Fruit fly (Drosophila melanogaster) whole organism, larva: ENCODE data around the gene CG6083.
"Not testable (repeated sequence)": the region's sequence is repeated elsewhere in the genome, so short reads cannot be mapped to it uniquely, and the experiment has no call there.

ENCODE experiments used
- noc ChIP-seq: fragments of 200-800 bp; sonication (Bioruptor generic); optimal IDR thresholded peaks from 3 replicates; lab custom pipeline; 2019; ENCODE audit warnings: missing biosample characterization, mild to moderate bottlenecking, missing genetic modification characterization, moderate library complexity

Gene CG6083

DNA sequence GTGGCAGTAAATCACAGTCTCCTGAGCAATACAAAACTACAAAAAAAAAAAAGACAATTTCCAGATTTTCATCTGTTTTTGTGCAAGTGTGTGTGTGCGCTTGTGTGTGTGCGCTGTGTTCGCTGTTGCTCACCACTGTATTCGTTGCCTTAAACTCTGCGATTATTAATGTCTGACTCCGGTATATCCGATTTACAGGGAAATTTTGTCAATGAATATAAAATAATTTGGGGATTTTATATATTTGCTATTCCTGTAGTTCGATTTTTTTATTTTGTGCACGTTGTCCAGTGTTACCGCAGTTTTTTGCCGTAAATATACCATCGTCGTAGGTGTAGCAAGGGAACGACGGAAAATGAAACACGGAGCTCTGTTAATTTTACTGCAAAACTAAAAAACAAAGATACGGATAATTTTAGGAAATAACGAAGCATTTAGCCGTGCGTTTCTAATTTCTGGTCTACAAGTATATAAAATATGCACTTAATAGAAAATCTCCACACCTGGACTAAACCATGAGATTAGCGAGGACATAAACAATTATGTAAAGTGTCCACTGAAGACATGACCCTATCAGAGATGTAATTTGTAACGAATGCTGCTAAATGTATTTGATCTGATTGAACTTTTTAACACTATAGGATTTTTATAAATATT, 16.6 kb downstream of the CG6083 start, which contains the start of gene Duba:
Duba (minus strand) TSS at position 313 of the 657 bp plus-strand sequence.
- no peak for TF ChIP-seq noc (tag; lab: Kevin White, UChicago)

- no peak for TF ChIP-seq noc (tag; lab: Kevin White, UChicago)
These were observed 21.7 kb downstream of the CG6083 start for dm6 chr3L:11604227-11604626.

DNA sequence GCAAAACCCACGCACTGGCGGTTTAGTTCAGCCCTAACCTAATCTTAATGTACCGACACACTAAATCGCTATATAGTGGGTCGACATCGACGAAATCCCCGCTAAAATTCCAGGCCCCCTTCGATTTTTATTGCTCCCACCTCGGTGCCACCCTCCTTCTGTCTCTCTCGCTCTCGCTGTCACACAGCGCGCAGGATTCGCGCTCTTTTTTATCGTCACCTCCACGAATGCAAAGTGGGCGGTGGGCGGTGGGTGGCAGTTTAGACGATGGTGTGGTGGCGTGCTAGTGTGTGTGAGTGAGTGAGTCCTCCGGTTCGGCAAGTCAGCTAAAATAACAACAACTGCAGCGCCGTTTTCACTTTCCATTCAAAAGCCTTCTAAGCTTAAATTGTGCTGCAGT, 23.9 kb downstream of the CG6083 start:
- no peak for TF ChIP-seq noc (tag; lab: Kevin White, UChicago)

- TF ChIP-seq noc (tag; lab: Kevin White, UChicago), result no peak
These were observed 24.8 kb downstream of the CG6083 start for dm6 chr3L:11601133-11601532.

DNA sequence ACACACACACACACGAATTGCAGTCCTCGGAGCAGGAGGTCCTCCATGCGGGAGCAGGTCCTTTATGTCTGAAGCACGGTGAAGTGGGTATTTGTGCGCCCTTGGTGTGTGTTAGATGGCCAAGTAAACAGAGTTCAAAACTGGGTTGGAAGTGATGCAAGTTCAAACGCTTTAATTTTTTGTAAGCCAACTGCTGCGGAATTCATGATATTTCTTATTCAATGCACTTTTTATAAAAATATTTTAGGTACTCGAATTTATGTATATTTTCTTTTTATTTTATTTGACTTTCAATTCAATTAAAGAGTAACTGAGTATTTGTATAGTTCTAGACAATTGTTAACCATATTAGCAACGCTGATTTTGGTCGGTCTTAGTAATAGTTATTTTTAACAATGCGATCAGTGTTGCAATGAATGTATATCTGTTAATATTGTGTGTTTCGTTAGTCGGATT, 25.9 kb downstream of the CG6083 start, which contains the start of the genes CG14137 and CG46394:
CG14137 (minus strand) TSS at position 101 of the 456 bp plus-strand sequence.
CG46394 (plus strand) TSS at position 406 of the 456 bp plus-strand sequence.
- no peak for TF ChIP-seq noc (tag; lab: Kevin White, UChicago)

DNA sequence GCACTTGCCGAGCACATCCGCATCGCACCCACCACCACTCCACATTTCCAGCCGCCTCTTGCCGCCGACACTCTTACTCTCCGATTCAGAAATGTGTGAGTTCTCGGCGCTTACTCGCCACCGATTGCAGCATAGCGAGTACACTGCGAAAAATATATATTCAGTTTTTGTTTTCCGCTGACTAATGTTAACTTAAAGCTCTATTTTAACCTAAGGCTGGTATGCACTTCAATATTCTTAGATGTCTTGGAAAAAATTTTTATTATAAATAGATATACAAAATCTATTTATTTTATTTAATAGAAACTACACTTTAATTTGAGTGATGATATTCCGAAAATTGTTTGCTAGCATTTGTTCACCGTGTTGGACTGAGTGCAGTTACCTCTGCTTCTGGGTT, 26.7 kb downstream of the CG6083 start:
- no peak for TF ChIP-seq noc (tag; lab: Kevin White, UChicago)

dm6 chr3L:11596585-11597252, 29.2 kb downstream of the CG6083 start, which contains the start of gene CG7368:
Gene CG7368 (plus strand): TSS chr3L:11597202.
- TF ChIP-seq noc (tag; lab: Kevin White, UChicago), result no peak

- TF ChIP-seq noc (tag; lab: Kevin White, UChicago), result no peak
These were observed 32.1 kb downstream of the CG6083 start for dm6 chr3L:11593778-11594177.

- TF ChIP-seq noc (tag; lab: Kevin White, UChicago), result no peak
These were observed 34.1 kb downstream of the CG6083 start for dm6 chr3L:11591803-11592202.

dm6 chr3L:11591131-11591530, 34.8 kb downstream of the CG6083 start, which contains the start of gene CG33268:
Gene CG33268 (minus strand): TSS chr3L:11591231.
- TF ChIP-seq noc (tag; lab: Kevin White, UChicago), result no peak

- TF ChIP-seq noc (tag; lab: Kevin White, UChicago), result not testable (repeated sequence)
These were observed 36.5 kb downstream of the CG6083 start, which contains the start of gene CG7377 for dm6 chr3L:11589395-11589794. Gene CG7377 (plus strand): TSS chr3L:11589695.

dm6 chr3L:11588594-11588993, 37.3 kb downstream of the CG6083 start:
- TF ChIP-seq noc (tag; lab: Kevin White, UChicago), result no peak

- no peak for TF ChIP-seq noc (tag; lab: Kevin White, UChicago)
These were observed 38.0 kb downstream of the CG6083 start, which contains the start of gene rt for dm6 chr3L:11587720-11588580. Gene rt (minus strand): TSS chr3L:11587770.

- TF ChIP-seq noc (tag; lab: Kevin White, UChicago), result no peak
These were observed 39.0 kb downstream of the CG6083 start for dm6 chr3L:11586794-11587462.

DNA sequence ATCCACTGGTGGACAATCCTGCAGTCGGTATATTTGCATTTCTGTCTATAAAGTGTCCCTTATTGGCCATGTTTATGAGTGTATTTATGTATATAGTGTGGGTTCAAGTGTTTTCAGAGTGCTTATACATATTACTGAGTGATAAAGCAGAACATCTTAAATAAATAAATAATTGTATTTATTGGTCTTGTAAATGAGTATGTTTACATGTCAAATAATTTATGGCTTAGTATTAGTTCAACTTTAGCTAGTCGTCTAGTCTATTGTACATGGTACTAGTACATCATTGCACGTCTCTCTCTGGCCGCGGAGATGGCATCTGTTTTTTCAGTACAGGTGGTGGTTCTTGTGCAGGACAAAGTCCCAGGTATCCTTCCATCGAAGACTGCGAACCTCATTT, 42.0 kb downstream of the CG6083 start, which contains the start of gene CG32086:
CG32086 (minus strand) TSS at position 101 of the 400 bp plus-strand sequence.
- no peak for TF ChIP-seq noc (tag; lab: Kevin White, UChicago)
